Worm (Caenorhabditis elegans) whole organism, L2 larva: ENCODE measurements around the gene R01H2.2.

Source experiments
- C34F6.9 ChIP-seq: fragments of 150-350 bp; optimal IDR thresholded peaks from 2 replicates; lab custom pipeline; 2014; ENCODE audit warnings: missing biosample characterization, missing genetic modification characterization
- R02D3.7 ChIP-seq: fragments of 150-350 bp; optimal IDR thresholded peaks from 2 replicates; lab custom pipeline; 2014; ENCODE audit warnings: missing biosample characterization, missing genetic modification characterization
- ZK546.5 ChIP-seq: sonication (generic microtip); optimal IDR thresholded peaks from 2 replicates; lab custom pipeline; 2017; ENCODE audit warnings: missing biosample characterization, missing genetic modification characterization
- alr-1 ChIP-seq: fragments of 150-350 bp; optimal IDR thresholded peaks from 2 replicates; lab custom pipeline; 2014; ENCODE audit warnings: missing biosample characterization, missing genetic modification characterization
- aly-2 ChIP-seq: fragments of 150-350 bp; optimal IDR thresholded peaks from 2 replicates; lab custom pipeline; 2014; ENCODE audit warnings: missing biosample characterization, missing genetic modification characterization
- egl-27 ChIP-seq: sonication (generic microtip); optimal IDR thresholded peaks from 3 replicates; lab custom pipeline; 2017; ENCODE audit warnings: missing biosample characterization, missing genetic modification reagents, missing genetic modification characterization
- fos-1 ChIP-seq: fragments of 150-350 bp; optimal IDR thresholded peaks from 2 replicates; lab custom pipeline; 2014; ENCODE audit warnings: missing biosample characterization, missing genetic modification characterization
- lin-13 ChIP-seq: fragments of 150-350 bp; optimal IDR thresholded peaks from 2 replicates; lab custom pipeline; 2014; ENCODE audit warnings: missing biosample characterization, missing genetic modification reagents, missing genetic modification characterization
- nhr-10 ChIP-seq: sonication (generic microtip); optimal IDR thresholded peaks from 2 replicates; lab custom pipeline; 2017; ENCODE audit warnings: missing biosample characterization, missing genetic modification characterization
- nhr-11 ChIP-seq: fragments of 150-350 bp; optimal IDR thresholded peaks from 2 replicates; lab custom pipeline; 2014; ENCODE audit warnings: missing biosample characterization, missing genetic modification characterization
- sma-3 ChIP-seq: sonication (generic microtip); optimal IDR thresholded peaks from 2 replicates; lab custom pipeline; 2016; ENCODE audit warnings: missing genetic modification reagents, missing genetic modification characterization, missing compliant biosample characterization
- unc-39 ChIP-seq: fragments of 150-350 bp; optimal IDR thresholded peaks from 2 replicates; lab custom pipeline; 2014; ENCODE audit warnings: missing biosample characterization, missing genetic modification characterization
- unc-62 ChIP-seq: fragments of 150-350 bp; optimal IDR thresholded peaks from 2 replicates; lab custom pipeline; 2014; ENCODE audit warnings: missing biosample characterization, missing genetic modification reagents, missing genetic modification characterization
- zag-1 ChIP-seq: fragments of 150-350 bp; optimal IDR thresholded peaks from 2 replicates; lab custom pipeline; 2014; ENCODE audit warnings: missing biosample characterization, missing genetic modification characterization

- TF ChIP-seq lin-13 (GFP tag; lab: Kevin White, UChicago) = no peak
- no peak for TF ChIP-seq R02D3.7 (tag; lab: Kevin White, UChicago)
- TF ChIP-seq ZK546.5 (tag; lab: Kevin White, UChicago) = no peak
- no peak for TF ChIP-seq zag-1 (tag; lab: Kevin White, UChicago)
- no peak for TF ChIP-seq unc-62 (GFP tag; lab: Kevin White, UChicago)
- TF ChIP-seq egl-27 (tag; lab: Kevin White, UChicago) = no peak
- TF ChIP-seq aly-2 = no peak
- TF ChIP-seq C34F6.9 (tag; lab: Kevin White, UChicago) = no peak
- TF ChIP-seq unc-39 (tag; lab: Kevin White, UChicago) = no peak
- TF ChIP-seq nhr-11 (tag; lab: Kevin White, UChicago) = no peak
- no peak for TF ChIP-seq sma-3 (GFP tag; lab: Kevin White, UChicago)
- no peak for TF ChIP-seq fos-1 (tag; lab: Kevin White, UChicago)
- TF ChIP-seq nhr-10 (tag; lab: Kevin White, UChicago) = no peak
- no peak for TF ChIP-seq alr-1 (tag; lab: Kevin White, UChicago)
Measured at ce11 chrIII:7013764-7014163, 42.6 kb upstream of the R01H2.2 start.
